Worm (Caenorhabditis elegans) whole organism, L3 larva: ENCODE data around the gene ZK84.5.

Source experiments
- R02D3.7 ChIP-seq: fragments of 150-350 bp; optimal IDR thresholded peaks from 2 replicates; lab custom pipeline; 2014; ENCODE audit warnings: missing biosample characterization, missing genetic modification characterization
- ZK546.5 ChIP-seq: sonication (generic microtip); optimal IDR thresholded peaks from 2 replicates; lab custom pipeline; 2017; ENCODE audit warnings: missing biosample characterization, missing genetic modification characterization
- aly-2 ChIP-seq: fragments of 150-350 bp; optimal IDR thresholded peaks from 2 replicates; lab custom pipeline; 2014; ENCODE audit warnings: missing biosample characterization, missing genetic modification characterization
- ama-1 ChIP-seq: fragments of 150-350 bp; optimal IDR thresholded peaks from 2 replicates; lab custom pipeline; 2018
- ceh-16 ChIP-seq: sonication (generic microtip); optimal IDR thresholded peaks from 2 replicates; lab custom pipeline; 2017; ENCODE audit warnings: missing biosample characterization, missing genetic modification characterization
- ceh-28 ChIP-seq: fragments of 150-350 bp; optimal IDR thresholded peaks from 2 replicates; lab custom pipeline; 2014; ENCODE audit warnings: missing biosample characterization, missing genetic modification reagents, missing genetic modification characterization
- ceh-82 ChIP-seq: fragments of 150-350 bp; optimal IDR thresholded peaks from 2 replicates; lab custom pipeline; 2014; ENCODE audit warnings: missing biosample characterization, missing genetic modification characterization
- ceh-9 ChIP-seq: sonication (generic microtip); optimal IDR thresholded peaks from 2 replicates; lab custom pipeline; 2018; ENCODE audit warnings: missing biosample characterization, missing genetic modification characterization
- daf-12 ChIP-seq: fragments of 150-350 bp; optimal IDR thresholded peaks from 2 replicates; lab custom pipeline; 2014; ENCODE audit warnings: missing biosample characterization, missing genetic modification reagents, missing genetic modification characterization
- egl-27 ChIP-seq: sonication (generic microtip); optimal IDR thresholded peaks from 4 replicates; lab custom pipeline; 2017; ENCODE audit warnings: missing biosample characterization, missing genetic modification reagents, missing genetic modification characterization
- egl-5 ChIP-seq: fragments of 150-350 bp; optimal IDR thresholded peaks from 2 replicates; lab custom pipeline; 2017; ENCODE audit warnings: missing biosample characterization, missing genetic modification reagents, missing genetic modification characterization, inconsistent platforms
- elt-1 ChIP-seq: fragments of 150-350 bp; optimal IDR thresholded peaks from 2 replicates; lab custom pipeline; 2014; ENCODE audit warnings: missing biosample characterization, missing genetic modification characterization
- elt-2 ChIP-seq: sonication (generic microtip); optimal IDR thresholded peaks from 2 replicates; lab custom pipeline; 2016; ENCODE audit warnings: missing genetic modification reagents, mild to moderate bottlenecking, missing genetic modification characterization, missing compliant biosample characterization
- elt-3 ChIP-seq, 3 experiments: fragments of 150-350 bp in 1 of 3; sonication (generic microtip) in 2 of 3; optimal IDR thresholded peaks; 2 replicates in 2 of 3; 4 replicates in 1 of 3; lab custom pipeline; 2014 to 2017; ENCODE audit warnings: missing biosample characterization in 3 of 3, missing genetic modification characterization in 3 of 3
- eor-1 ChIP-seq, 2 experiments: fragments of 150-350 bp; optimal IDR thresholded peaks; 2 replicates each; lab custom pipeline; 2014 to 2018; ENCODE audit warnings: missing biosample characterization in 2 of 2, missing genetic modification characterization in 2 of 2
- fkh-10 ChIP-seq: sonication (generic microtip); optimal IDR thresholded peaks from 2 replicates; lab custom pipeline; 2017; ENCODE audit warnings: missing biosample characterization, missing genetic modification reagents, missing genetic modification characterization
- fkh-2 ChIP-seq: fragments of 150-350 bp; optimal IDR thresholded peaks from 2 replicates; lab custom pipeline; 2014; ENCODE audit warnings: missing biosample characterization, missing genetic modification reagents, missing genetic modification characterization
- fos-1 ChIP-seq: fragments of 150-350 bp; optimal IDR thresholded peaks from 2 replicates; lab custom pipeline; 2014; ENCODE audit warnings: missing biosample characterization, missing genetic modification characterization
- hmg-11 ChIP-seq: sonication (generic microtip); optimal IDR thresholded peaks from 2 replicates; lab custom pipeline; 2016; ENCODE audit warnings: missing genetic modification characterization, missing compliant biosample characterization
- jun-1 ChIP-seq: fragments of 150-350 bp; optimal IDR thresholded peaks from 2 replicates; lab custom pipeline; 2014; ENCODE audit warnings: missing biosample characterization, missing genetic modification reagents, missing genetic modification characterization
- lin-15B ChIP-seq: fragments of 150-350 bp; optimal IDR thresholded peaks from 2 replicates; lab custom pipeline; 2014; ENCODE audit warnings: missing biosample characterization, missing genetic modification characterization
- lin-39 ChIP-seq: fragments of 150-350 bp; optimal IDR thresholded peaks from 2 replicates; lab custom pipeline; 2018; ENCODE audit warnings: missing biosample characterization, missing genetic modification reagents, missing genetic modification characterization
- lsy-12 ChIP-seq: sonication (generic microtip); optimal IDR thresholded peaks from 2 replicates; lab custom pipeline; 2016; ENCODE audit warnings: mild to moderate bottlenecking, missing genetic modification characterization, missing compliant biosample characterization
- mdl-1 ChIP-seq: fragments of 150-350 bp; optimal IDR thresholded peaks from 2 replicates; lab custom pipeline; 2014; ENCODE audit warnings: missing biosample characterization, missing genetic modification characterization
- mml-1 ChIP-seq: fragments of 150-350 bp; sonication (generic microtip); optimal IDR thresholded peaks from 3 replicates; lab custom pipeline; 2014; ENCODE audit warnings: missing biosample characterization, missing genetic modification characterization
- nfya-1 ChIP-seq: sonication (generic microtip); optimal IDR thresholded peaks from 2 replicates; lab custom pipeline; 2017; ENCODE audit warnings: missing genetic modification characterization, mild to moderate bottlenecking, missing compliant biosample characterization, antibody characterized with exemption, moderate library complexity; ENCODE audit not compliant: insufficient read depth
- nhr-11 ChIP-seq: fragments of 150-350 bp; optimal IDR thresholded peaks from 2 replicates; lab custom pipeline; 2014; ENCODE audit warnings: missing biosample characterization, missing genetic modification characterization
- nhr-12 ChIP-seq: fragments of 150-350 bp; optimal IDR thresholded peaks from 2 replicates; lab custom pipeline; 2014; ENCODE audit warnings: missing biosample characterization, missing genetic modification characterization
- nhr-23 ChIP-seq: fragments of 150-350 bp; optimal IDR thresholded peaks from 2 replicates; lab custom pipeline; 2014; ENCODE audit warnings: missing biosample characterization, missing genetic modification reagents, missing genetic modification characterization
- nhr-237 ChIP-seq: fragments of 150-350 bp; optimal IDR thresholded peaks from 2 replicates; lab custom pipeline; 2014; ENCODE audit warnings: missing biosample characterization, missing genetic modification characterization
- nhr-25 ChIP-seq: sonication (generic microtip); optimal IDR thresholded peaks from 2 replicates; lab custom pipeline; 2017; ENCODE audit warnings: missing biosample characterization, missing genetic modification characterization
- nhr-28 ChIP-seq: fragments of 150-350 bp; optimal IDR thresholded peaks from 2 replicates; lab custom pipeline; 2014; ENCODE audit warnings: missing biosample characterization, missing genetic modification characterization
- nhr-43 ChIP-seq: sonication (generic microtip); optimal IDR thresholded peaks from 2 replicates; lab custom pipeline; 2016; ENCODE audit warnings: mild to moderate bottlenecking, missing genetic modification characterization, missing compliant biosample characterization; ENCODE audit not compliant: poor library complexity, severe bottlenecking
- nhr-67 ChIP-seq: fragments of 150-350 bp; optimal IDR thresholded peaks from 2 replicates; lab custom pipeline; 2014; ENCODE audit warnings: missing biosample characterization, missing genetic modification characterization
- nhr-76 ChIP-seq: fragments of 150-350 bp; sonication (generic microtip); optimal IDR thresholded peaks from 5 replicates; lab custom pipeline; 2014; ENCODE audit warnings: missing biosample characterization, missing genetic modification characterization
- nhr-77 ChIP-seq: fragments of 150-350 bp; optimal IDR thresholded peaks from 2 replicates; lab custom pipeline; 2014; ENCODE audit warnings: missing biosample characterization, missing genetic modification characterization
- pha-4 ChIP-seq: fragments of 150-350 bp; optimal IDR thresholded peaks from 2 replicates; lab custom pipeline; 2014; ENCODE audit warnings: missing biosample characterization, missing genetic modification reagents, missing genetic modification characterization
- pqm-1 ChIP-seq: fragments of 150-350 bp; optimal IDR thresholded peaks from 2 replicates; lab custom pipeline; 2017; ENCODE audit warnings: missing biosample characterization, missing genetic modification characterization, inconsistent platforms
- sea-2 ChIP-seq: fragments of 150-350 bp; sonication (generic microtip); optimal IDR thresholded peaks from 4 replicates; lab custom pipeline; 2014; ENCODE audit warnings: missing biosample characterization, missing genetic modification reagents, missing genetic modification characterization
- skn-1 ChIP-seq: fragments of 150-350 bp; optimal IDR thresholded peaks from 2 replicates; lab custom pipeline; 2014; ENCODE audit warnings: missing biosample characterization, missing genetic modification characterization
- snpc-4 ChIP-seq: fragments of 150-350 bp; optimal IDR thresholded peaks from 2 replicates; lab custom pipeline; 2014; ENCODE audit warnings: missing biosample characterization, missing genetic modification characterization
- tbx-2 ChIP-seq: sonication (generic microtip); optimal IDR thresholded peaks from 2 replicates; lab custom pipeline; 2016; ENCODE audit warnings: mild to moderate bottlenecking, missing genetic modification characterization, missing compliant biosample characterization
- unc-39 ChIP-seq: sonication (generic microtip); optimal IDR thresholded peaks from 4 replicates; lab custom pipeline; 2017; ENCODE audit warnings: missing biosample characterization, missing genetic modification characterization
- unc-62 ChIP-seq: fragments of 150-350 bp; sonication (generic microtip); optimal IDR thresholded peaks from 4 replicates; lab custom pipeline; 2014; ENCODE audit warnings: missing biosample characterization, missing genetic modification reagents, missing genetic modification characterization
- zag-1 ChIP-seq: fragments of 150-350 bp; optimal IDR thresholded peaks from 2 replicates; lab custom pipeline; 2014; ENCODE audit warnings: missing biosample characterization, missing genetic modification characterization
- ztf-11 ChIP-seq: fragments of 150-350 bp; optimal IDR thresholded peaks from 2 replicates; lab custom pipeline; 2014; ENCODE audit warnings: missing biosample characterization, missing genetic modification characterization
- ztf-4 ChIP-seq: fragments of 150-350 bp; optimal IDR thresholded peaks from 2 replicates; lab custom pipeline; 2014; ENCODE audit warnings: missing biosample characterization, missing genetic modification characterization

Gene ZK84.5

DNA sequence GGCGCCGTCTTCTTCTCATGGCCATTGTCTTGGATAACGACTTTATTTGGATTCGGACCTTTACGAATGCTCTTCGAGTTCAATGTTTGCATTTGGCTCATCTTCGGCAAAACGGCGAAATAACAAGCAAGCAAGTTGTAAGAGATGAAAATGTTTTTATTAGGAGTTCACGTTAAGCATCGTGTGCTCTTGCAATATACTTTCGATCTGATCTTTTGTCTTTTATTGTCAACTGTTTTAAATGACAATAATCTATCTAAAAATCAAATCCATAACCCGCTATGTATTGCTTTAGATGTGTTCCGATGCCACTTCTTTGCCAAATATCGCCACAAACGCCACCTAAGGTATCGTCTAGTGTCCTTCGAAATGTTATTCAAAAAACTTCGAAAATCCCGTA is at the start of gene ZK84.5:
Gene ZK84.5, minus strand, starts transcription at position 101 of the 400 bp plus-strand sequence.
- TF ChIP-seq nhr-23 (tag; lab: Kevin White, UChicago) = no peak
- no peak for TF ChIP-seq nhr-28 (tag; lab: Kevin White, UChicago)
- no peak for TF ChIP-seq ceh-82 (tag; lab: Kevin White, UChicago)
- TF ChIP-seq elt-3 (tag; optimal IDR thresholded peaks at IDR 0.05; lab: Kevin White, UChicago) = no peak
- TF ChIP-seq jun-1 = no peak
- TF ChIP-seq unc-62 (GFP tag; lab: Kevin White, UChicago) = no peak
- no peak for TF ChIP-seq hmg-11 (tag; lab: Kevin White, UChicago)
- no peak for TF ChIP-seq egl-27
- no peak for TF ChIP-seq fkh-10

DNA sequence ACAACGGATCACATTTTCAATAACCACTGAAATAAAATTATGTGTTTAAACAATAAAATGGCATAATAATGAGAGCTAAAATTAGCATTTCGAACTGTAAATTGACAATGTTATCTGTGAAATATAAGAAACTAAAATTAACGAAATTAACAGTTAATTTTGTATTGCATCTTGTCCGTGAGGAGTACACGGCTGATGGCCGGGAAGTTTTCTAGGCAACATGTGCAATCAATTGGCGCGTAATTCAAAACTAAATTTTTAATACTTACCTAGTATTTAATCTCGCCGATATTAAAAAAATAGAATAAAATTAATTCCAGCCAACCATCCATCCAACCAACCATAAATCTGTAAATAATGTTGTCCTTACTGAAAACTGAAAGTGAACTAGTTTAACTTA is 45.2 kb upstream of the ZK84.5 start:
- TF ChIP-seq nhr-11 (tag; lab: Kevin White, UChicago) (no peak), ceh-9 (no peak), zag-1 (no peak), nhr-43 (peak; percentile 96), tbx-2 (tag; lab: Kevin White, UChicago) (no peak), nhr-237 (tag; lab: Kevin White, UChicago) (no peak), ceh-82 (tag; lab: Kevin White, UChicago) (no peak), lsy-12 (tag; lab: Kevin White, UChicago) (peak; percentile 65), egl-27 (no peak), fkh-10 (no peak), nhr-25 (tag; lab: Kevin White, UChicago) (peak; percentile 80), elt-3 (tag; optimal IDR thresholded peaks at IDR 0.05; lab: Kevin White, UChicago) (no peak), nhr-76 (tag; lab: Kevin White, UChicago) (no peak), fkh-2 (tag; lab: Kevin White, UChicago) (no peak), pqm-1 (tag; lab: Kevin White, UChicago) (no peak), pha-4 (tag; lab: Kevin White, UChicago) (peak; percentile 84), ceh-28 (tag; lab: Kevin White, UChicago) (peak; percentile 26), egl-5 (tag; lab: Kevin White, UChicago) (no peak), elt-2 (tag; lab: Kevin White, UChicago) (peak; percentile 28), skn-1 (tag; lab: Kevin White, UChicago) (no peak), ceh-16 (tag; lab: Kevin White, UChicago) (no peak), lin-15B (tag; lab: Kevin White, UChicago) (peak; percentile 67), jun-1 (peak; percentile 49), nhr-77 (no peak), ama-1 (no peak), nhr-28 (tag; lab: Kevin White, UChicago) (no peak), unc-62 (GFP tag; lab: Kevin White, UChicago) (no peak), ztf-4 (tag; lab: Kevin White, UChicago) (no peak), unc-39 (no peak), sea-2 (GFP tag; lab: Kevin White, UChicago) (no peak), R02D3.7 (tag; lab: Kevin White, UChicago) (peak; percentile 21), mml-1 (tag; lab: Kevin White, UChicago) (no peak), elt-1 (tag; lab: Kevin White, UChicago) (no peak), eor-1 (tag; optimal IDR thresholded peaks at IDR 0.05; lab: Kevin White, UChicago) (no peak), hmg-11 (tag; lab: Kevin White, UChicago) (peak; percentile 65), fos-1 (no peak), ZK546.5 (tag; lab: Kevin White, UChicago) (no peak), nhr-67 (tag; lab: Kevin White, UChicago) (no peak), lin-39 (tag; lab: Kevin White, UChicago) (no peak), snpc-4 (peak; percentile 59), nhr-12 (tag; lab: Kevin White, UChicago) (no peak), aly-2 (tag; lab: Kevin White, UChicago) (no peak), nhr-23 (tag; lab: Kevin White, UChicago) (peak; percentile 88), mdl-1 (tag; lab: Kevin White, UChicago) (no peak), ztf-11 (tag; lab: Kevin White, UChicago) (no peak), daf-12 (tag; lab: Kevin White, UChicago) (no peak), nfya-1 (tag; lab: Kevin White, UChicago) (peak; percentile 73)
